Fruit fly (Drosophila melanogaster) whole organism, adult: ENCODE results near the gene CG45089.

ENCODE experiments used
- CG11617 ChIP-seq: fragments of 200-800 bp; sonication (Bioruptor generic); optimal IDR thresholded peaks from 2 replicates; lab custom pipeline; 2017; ENCODE audit warnings: mild to moderate bottlenecking, missing biosample characterization, missing genetic modification reagents, missing genetic modification characterization
- CG12768 ChIP-seq: fragments of 200-800 bp; sonication (Bioruptor generic); optimal IDR thresholded peaks from 2 replicates; lab custom pipeline; 2017; ENCODE audit warnings: missing biosample characterization, missing genetic modification characterization, mild to moderate bottlenecking, moderate library complexity, missing genetic modification reagents
- CG14711 ChIP-seq: fragments of 200-800 bp; sonication (Bioruptor generic); optimal IDR thresholded peaks from 2 replicates; lab custom pipeline; 2018; ENCODE audit warnings: missing biosample characterization, mild to moderate bottlenecking, missing genetic modification characterization, moderate library complexity
- CG1620 ChIP-seq: fragments of 200-800 bp; sonication (Bioruptor generic); optimal IDR thresholded peaks from 2 replicates; lab custom pipeline; 2016; ENCODE audit warnings: missing biosample characterization, missing genetic modification characterization
- CG33017 ChIP-seq: fragments of 200-800 bp; sonication (Bioruptor generic); optimal IDR thresholded peaks from 2 replicates; lab custom pipeline; 2018; ENCODE audit warnings: missing biosample characterization, mild to moderate bottlenecking, missing genetic modification characterization, moderate library complexity
- CG5204 ChIP-seq: fragments of 200-800 bp; sonication (Bioruptor generic); optimal IDR thresholded peaks from 2 replicates; lab custom pipeline; 2016; ENCODE audit warnings: missing biosample characterization, missing genetic modification characterization
- CG7045 ChIP-seq: fragments of 200-800 bp; sonication (Bioruptor generic); optimal IDR thresholded peaks from 2 replicates; lab custom pipeline; 2017; ENCODE audit warnings: missing biosample characterization, mild to moderate bottlenecking, missing genetic modification characterization
- CG7101 ChIP-seq: fragments of 200-800 bp; sonication (Bioruptor generic); optimal IDR thresholded peaks from 2 replicates; lab custom pipeline; 2018; ENCODE audit warnings: missing biosample characterization, mild to moderate bottlenecking, missing genetic modification characterization, moderate library complexity
- Clk ChIP-seq: fragments of 200-800 bp; sonication (Bioruptor generic); optimal IDR thresholded peaks from 2 replicates; lab custom pipeline; 2017; ENCODE audit warnings: missing biosample characterization, missing genetic modification characterization
- Crg-1 ChIP-seq: fragments of 200-800 bp; sonication (Bioruptor generic); optimal IDR thresholded peaks from 2 replicates; lab custom pipeline; 2016; ENCODE audit warnings: missing biosample characterization, missing genetic modification characterization
- Hr96 ChIP-seq: fragments of 200-800 bp; sonication (Bioruptor generic); optimal IDR thresholded peaks from 2 replicates; lab custom pipeline; 2016; ENCODE audit warnings: missing biosample characterization, missing genetic modification characterization
- Mnt ChIP-seq: fragments of 200-800 bp; sonication (Bioruptor generic); optimal IDR thresholded peaks from 2 replicates; lab custom pipeline; 2016; ENCODE audit warnings: missing biosample characterization, mild to moderate bottlenecking, missing genetic modification characterization
- bab1 ChIP-seq: fragments of 200-800 bp; sonication (Bioruptor generic); optimal IDR thresholded peaks from 3 replicates; lab custom pipeline; 2019; ENCODE audit warnings: missing biosample characterization, mild to moderate bottlenecking, missing genetic modification characterization, moderate library complexity
- cic ChIP-seq: fragments of 200-800 bp; sonication (Bioruptor generic); optimal IDR thresholded peaks from 2 replicates; lab custom pipeline; 2017; ENCODE audit warnings: missing biosample characterization, mild to moderate bottlenecking, missing genetic modification characterization, moderate library complexity
- cnc ChIP-seq, 2 experiments: fragments of >200 bp; optimal IDR thresholded peaks; 2 replicates each; lab custom pipeline; 2017
- kay ChIP-seq: fragments of 200-800 bp; sonication (Bioruptor generic); peaks from one replicate; lab custom pipeline; 2016; ENCODE audit warnings: missing biosample characterization, missing genetic modification characterization, borderline replicate concordance
- ovo ChIP-seq: fragments of 200-800 bp; sonication (Bioruptor generic); optimal IDR thresholded peaks from 2 replicates; lab custom pipeline; 2016; ENCODE audit warnings: missing biosample characterization, missing genetic modification characterization
- pad ChIP-seq: fragments of 200-800 bp; sonication (Bioruptor generic); optimal IDR thresholded peaks from 3 replicates; lab custom pipeline; 2017; ENCODE audit warnings: missing biosample characterization, missing genetic modification characterization, mild to moderate bottlenecking, moderate library complexity, missing genetic modification reagents
- tj ChIP-seq: fragments of 200-800 bp; sonication (Bioruptor generic); optimal IDR thresholded peaks from 3 replicates; lab custom pipeline; 2017; ENCODE audit warnings: missing biosample characterization, mild to moderate bottlenecking, missing genetic modification characterization, moderate library complexity
- toe ChIP-seq: fragments of 200-800 bp; sonication (Bioruptor generic); optimal IDR thresholded peaks from 2 replicates; lab custom pipeline; 2016; ENCODE audit warnings: missing biosample characterization, missing genetic modification characterization

CG45089 gene

dm6 chrX:7934679-7935078 is 41.1 kb upstream of the CG45089 start, which contains the start of gene RpS14b:
Gene RpS14b (plus strand): TSS chrX:7934898.
- TF ChIP-seq CG33017 (tag; lab: Kevin White, UChicago), result peak; percentile 37
- TF ChIP-seq cnc (optimal IDR thresholded peaks at IDR 0.05; lab: Kevin White, UChicago), result no peak
- peak; percentile 89 for TF ChIP-seq CG1620 (GFP tag; lab: Kevin White, UChicago)
- peak; percentile 88 for TF ChIP-seq Hr96 (GFP tag; lab: Kevin White, UChicago)
- peak; percentile 7 for TF ChIP-seq cic
- TF ChIP-seq CG11617 (GFP tag; lab: Kevin White, UChicago), result peak; percentile 94
- peak; percentile 83 for TF ChIP-seq Crg-1 (GFP tag; lab: Kevin White, UChicago)
- TF ChIP-seq kay (GFP tag; lab: Kevin White, UChicago), result no peak
- TF ChIP-seq CG12768 (GFP tag; lab: Kevin White, UChicago), result peak; percentile 57
- no peak for TF ChIP-seq CG5204 (GFP tag; lab: Kevin White, UChicago)
- TF ChIP-seq Mnt (GFP tag; lab: Kevin White, UChicago), result peak; percentile 94
- TF ChIP-seq bab1 (GFP tag; lab: Kevin White, UChicago), result peak; percentile 94
- TF ChIP-seq CG7045 (GFP tag; lab: Kevin White, UChicago), result peak; percentile 44
- TF ChIP-seq tj (GFP tag; lab: Kevin White, UChicago), result peak; percentile 78
- TF ChIP-seq CG7101 (tag; lab: Kevin White, UChicago), result peak; percentile 88
- peak; percentile 75 for TF ChIP-seq CG14711 (tag; lab: Kevin White, UChicago)
- no peak for TF ChIP-seq Clk (GFP tag; lab: Kevin White, UChicago)
- TF ChIP-seq ovo, result peak; percentile 89
- peak; percentile 73 for TF ChIP-seq pad (GFP tag; lab: Kevin White, UChicago)
- peak; percentile 24 for TF ChIP-seq toe

- peak; percentile 77 for TF ChIP-seq CG7101 (tag; lab: Kevin White, UChicago)
- TF ChIP-seq ovo, result peak; percentile 77
- TF ChIP-seq pad (GFP tag; lab: Kevin White, UChicago), result peak; percentile 66
- TF ChIP-seq Clk (GFP tag; lab: Kevin White, UChicago), result no peak
- peak; percentile 66 for TF ChIP-seq tj (GFP tag; lab: Kevin White, UChicago)
- peak; percentile 84 for TF ChIP-seq Crg-1 (GFP tag; lab: Kevin White, UChicago)
- TF ChIP-seq CG1620 (GFP tag; lab: Kevin White, UChicago), result peak; percentile 64
- peak; percentile 81 for TF ChIP-seq Mnt (GFP tag; lab: Kevin White, UChicago)
- peak; percentile 43 for TF ChIP-seq bab1 (GFP tag; lab: Kevin White, UChicago)
- peak; percentile 96 for TF ChIP-seq CG14711 (tag; lab: Kevin White, UChicago)
- TF ChIP-seq CG33017 (tag; lab: Kevin White, UChicago), result no peak
- TF ChIP-seq CG7045 (GFP tag; lab: Kevin White, UChicago), result peak; percentile 24
- TF ChIP-seq cic, result no peak
- peak; percentile 91 for TF ChIP-seq CG11617 (GFP tag; lab: Kevin White, UChicago)
Measured at dm6 chrX:7933210-7933915, 39.8 kb upstream of the CG45089 start, which contains the start of the genes Dhdds and RpS14a. Gene Dhdds (minus strand): TSS chrX:7933351. Gene RpS14a (plus strand): TSS chrX:7933742.

- TF ChIP-seq Mnt (GFP tag; lab: Kevin White, UChicago), result peak; percentile 72
- no peak for TF ChIP-seq CG5204 (GFP tag; lab: Kevin White, UChicago)
- TF ChIP-seq CG14711 (tag; lab: Kevin White, UChicago), result peak; percentile 35
- TF ChIP-seq toe, result no peak
- peak; percentile 26 for TF ChIP-seq CG7101 (tag; lab: Kevin White, UChicago)
- peak; percentile 55 for TF ChIP-seq bab1 (GFP tag; lab: Kevin White, UChicago)
- no peak for TF ChIP-seq CG11617 (GFP tag; lab: Kevin White, UChicago)
- TF ChIP-seq pad (GFP tag; lab: Kevin White, UChicago), result no peak
- TF ChIP-seq cic, result no peak
- peak; percentile 75 for TF ChIP-seq tj (GFP tag; lab: Kevin White, UChicago)
Measured at dm6 chrX:7931028-7931549, 37.5 kb upstream of the CG45089 start, which contains the start of gene mahe. Gene mahe (minus strand): TSS chrX:7931382.

- TF ChIP-seq CG14711 (tag; lab: Kevin White, UChicago), result no peak
- no peak for TF ChIP-seq cnc (optimal IDR thresholded peaks at IDR 0.05; lab: Kevin White, UChicago)
- TF ChIP-seq CG5204 (GFP tag; lab: Kevin White, UChicago), result no peak
- TF ChIP-seq CG1620 (GFP tag; lab: Kevin White, UChicago), result no peak
- peak; percentile 8 for TF ChIP-seq tj (GFP tag; lab: Kevin White, UChicago)
- no peak for TF ChIP-seq CG33017 (tag; lab: Kevin White, UChicago)
- no peak for TF ChIP-seq CG11617 (GFP tag; lab: Kevin White, UChicago)
- TF ChIP-seq bab1 (GFP tag; lab: Kevin White, UChicago), result no peak
- TF ChIP-seq CG12768 (GFP tag; lab: Kevin White, UChicago), result peak; percentile 6
- TF ChIP-seq CG7101 (tag; lab: Kevin White, UChicago), result peak; percentile 19
- TF ChIP-seq Clk (GFP tag; lab: Kevin White, UChicago), result no peak
- TF ChIP-seq pad (GFP tag; lab: Kevin White, UChicago), result peak; percentile 25
- no peak for TF ChIP-seq CG7045 (GFP tag; lab: Kevin White, UChicago)
- TF ChIP-seq Crg-1 (GFP tag; lab: Kevin White, UChicago), result no peak
Measured at dm6 chrX:7930236-7931027, 36.8 kb upstream of the CG45089 start.
